Worm (Caenorhabditis elegans) whole organism, L2 larva: ENCODE data around the gene F33D4.6.

Experiments used
- C34F6.9 ChIP-seq: fragments of 150-350 bp; optimal IDR thresholded peaks from 2 replicates; lab custom pipeline; 2014; ENCODE audit warnings: missing biosample characterization, missing genetic modification characterization
- F13H6.1 ChIP-seq: sonication (generic microtip); optimal IDR thresholded peaks from 2 replicates; lab custom pipeline; 2016; ENCODE audit warnings: missing genetic modification characterization, missing compliant biosample characterization
- R02D3.7 ChIP-seq: fragments of 150-350 bp; optimal IDR thresholded peaks from 2 replicates; lab custom pipeline; 2014; ENCODE audit warnings: missing biosample characterization, missing genetic modification characterization
- Y55F3AM.14 ChIP-seq: fragments of 200-800 bp; sonication (Bioruptor generic); optimal IDR thresholded peaks from 2 replicates; lab custom pipeline; 2018; ENCODE audit warnings: mild to moderate bottlenecking, missing genetic modification characterization, missing compliant biosample characterization
- aly-2 ChIP-seq: fragments of 150-350 bp; optimal IDR thresholded peaks from 2 replicates; lab custom pipeline; 2014; ENCODE audit warnings: missing biosample characterization, missing genetic modification characterization
- ama-1 ChIP-seq: fragments of 150-350 bp; optimal IDR thresholded peaks from 2 replicates; lab custom pipeline; 2018; ENCODE audit warnings: inconsistent platforms
- ceh-16 ChIP-seq: fragments of 150-350 bp; optimal IDR thresholded peaks from 2 replicates; lab custom pipeline; 2014; ENCODE audit warnings: missing biosample characterization, missing genetic modification characterization
- ceh-82 ChIP-seq: fragments of 150-350 bp; optimal IDR thresholded peaks from 2 replicates; lab custom pipeline; 2014; ENCODE audit warnings: missing biosample characterization, missing genetic modification characterization
- crh-2 ChIP-seq: sonication (generic microtip); optimal IDR thresholded peaks from 2 replicates; lab custom pipeline; 2017; ENCODE audit warnings: missing biosample characterization, missing genetic modification characterization
- egl-27 ChIP-seq: sonication (generic microtip); optimal IDR thresholded peaks from 3 replicates; lab custom pipeline; 2017; ENCODE audit warnings: missing biosample characterization, missing genetic modification reagents, missing genetic modification characterization
- elt-1 ChIP-seq: fragments of 150-350 bp; optimal IDR thresholded peaks from 2 replicates; lab custom pipeline; 2014; ENCODE audit warnings: missing biosample characterization, missing genetic modification characterization
- elt-3 ChIP-seq: sonication (generic microtip); optimal IDR thresholded peaks from 2 replicates; lab custom pipeline; 2017; ENCODE audit warnings: missing biosample characterization, missing genetic modification characterization
- fos-1 ChIP-seq: fragments of 150-350 bp; optimal IDR thresholded peaks from 2 replicates; lab custom pipeline; 2014; ENCODE audit warnings: missing biosample characterization, missing genetic modification characterization
- gmeb-1 ChIP-seq: fragments of 150-350 bp; optimal IDR thresholded peaks from 2 replicates; lab custom pipeline; 2014; ENCODE audit warnings: missing biosample characterization, missing genetic modification characterization
- lin-11 ChIP-seq: fragments of 150-350 bp; sonication (generic microtip); optimal IDR thresholded peaks from 2 replicates; lab custom pipeline; 2014; ENCODE audit warnings: missing biosample characterization, missing genetic modification characterization, inconsistent platforms, mixed read lengths
- lin-13 ChIP-seq: fragments of 150-350 bp; optimal IDR thresholded peaks from 2 replicates; lab custom pipeline; 2014; ENCODE audit warnings: missing biosample characterization, missing genetic modification reagents, missing genetic modification characterization
- lin-39 ChIP-seq: fragments of 150-350 bp; optimal IDR thresholded peaks from 2 replicates; lab custom pipeline; 2014; ENCODE audit warnings: missing biosample characterization, missing genetic modification reagents, missing genetic modification characterization
- lsy-2 ChIP-seq, 2 experiments: fragments of 150-350 bp in 1 of 2; sonication (generic microtip) in 1 of 2; optimal IDR thresholded peaks; 2 replicates each; lab custom pipeline; 2014 to 2017; ENCODE audit warnings: missing biosample characterization in 2 of 2, missing genetic modification characterization in 2 of 2
- mab-5 ChIP-seq: fragments of 150-350 bp; optimal IDR thresholded peaks from 2 replicates; lab custom pipeline; 2014; ENCODE audit warnings: missing biosample characterization, missing genetic modification characterization
- nhr-10 ChIP-seq: sonication (generic microtip); optimal IDR thresholded peaks from 2 replicates; lab custom pipeline; 2017; ENCODE audit warnings: missing biosample characterization, missing genetic modification characterization
- nhr-11 ChIP-seq: fragments of 150-350 bp; optimal IDR thresholded peaks from 2 replicates; lab custom pipeline; 2014; ENCODE audit warnings: missing biosample characterization, missing genetic modification characterization
- nhr-129 ChIP-seq: fragments of 150-350 bp; optimal IDR thresholded peaks from 2 replicates; lab custom pipeline; 2014; ENCODE audit warnings: missing biosample characterization, missing genetic modification characterization
- nhr-21 ChIP-seq: fragments of 150-350 bp; optimal IDR thresholded peaks from 2 replicates; lab custom pipeline; 2014; ENCODE audit warnings: missing biosample characterization, missing genetic modification characterization
- nhr-23 ChIP-seq: fragments of 150-350 bp; optimal IDR thresholded peaks from 2 replicates; lab custom pipeline; 2014; ENCODE audit warnings: missing biosample characterization, missing genetic modification reagents, missing genetic modification characterization
- nhr-25 ChIP-seq: fragments of 150-350 bp; sonication (generic microtip); optimal IDR thresholded peaks from 3 replicates; lab custom pipeline; 2014; ENCODE audit warnings: missing biosample characterization, missing genetic modification characterization
- nhr-6 ChIP-seq: fragments of 150-350 bp; optimal IDR thresholded peaks from 2 replicates; lab custom pipeline; 2014; ENCODE audit warnings: missing biosample characterization, missing genetic modification characterization
- nhr-77 ChIP-seq: fragments of 150-350 bp; optimal IDR thresholded peaks from 2 replicates; lab custom pipeline; 2014; ENCODE audit warnings: missing biosample characterization, missing genetic modification characterization
- peb-1 ChIP-seq: fragments of 150-350 bp; optimal IDR thresholded peaks from 2 replicates; lab custom pipeline; 2014; ENCODE audit warnings: missing biosample characterization, missing genetic modification characterization
- sem-4 ChIP-seq: fragments of 150-350 bp; optimal IDR thresholded peaks from 2 replicates; lab custom pipeline; 2014; ENCODE audit warnings: missing biosample characterization, missing genetic modification reagents, missing genetic modification characterization
- skn-1 ChIP-seq: sonication (generic microtip); optimal IDR thresholded peaks from 2 replicates; lab custom pipeline; 2017; ENCODE audit warnings: missing biosample characterization, missing genetic modification characterization
- sma-3 ChIP-seq: sonication (generic microtip); optimal IDR thresholded peaks from 2 replicates; lab custom pipeline; 2016; ENCODE audit warnings: missing genetic modification reagents, missing genetic modification characterization, missing compliant biosample characterization
- sma-9 ChIP-seq, 2 experiments: fragments of 150-350 bp in 1 of 2; sonication (generic microtip) in 1 of 2; optimal IDR thresholded peaks; 2 replicates each; lab custom pipeline; 2014 to 2016; ENCODE audit warnings: missing genetic modification characterization in 2 of 2, mild to moderate bottlenecking in 1 of 2, missing biosample characterization in 1 of 2, missing compliant biosample characterization in 1 of 2, missing genetic modification reagents in 1 of 2, moderate library complexity in 1 of 2
- unc-39 ChIP-seq: fragments of 150-350 bp; optimal IDR thresholded peaks from 2 replicates; lab custom pipeline; 2014; ENCODE audit warnings: missing biosample characterization, missing genetic modification characterization
- unc-55 ChIP-seq: fragments of 150-350 bp; sonication (generic microtip); optimal IDR thresholded peaks from 3 replicates; lab custom pipeline; 2014; ENCODE audit warnings: missing biosample characterization, missing genetic modification reagents, missing genetic modification characterization
- unc-62 ChIP-seq: fragments of 150-350 bp; optimal IDR thresholded peaks from 2 replicates; lab custom pipeline; 2014; ENCODE audit warnings: missing biosample characterization, missing genetic modification reagents, missing genetic modification characterization
- ztf-1 ChIP-seq: fragments of 200-800 bp; sonication (Bioruptor generic); conservative IDR thresholded peaks from 2 replicates; pipeline ENCODE4 v1.3.6; 2022; ENCODE audit warnings: missing genetic modification characterization, missing compliant biosample characterization
- ztf-11 ChIP-seq: sonication (generic microtip); optimal IDR thresholded peaks from 2 replicates; lab custom pipeline; 2017; ENCODE audit warnings: missing biosample characterization, missing genetic modification characterization
- ztf-4 ChIP-seq: fragments of 150-350 bp; optimal IDR thresholded peaks from 2 replicates; lab custom pipeline; 2014; ENCODE audit warnings: missing biosample characterization, missing genetic modification characterization

The F33D4.6 gene

DNA sequence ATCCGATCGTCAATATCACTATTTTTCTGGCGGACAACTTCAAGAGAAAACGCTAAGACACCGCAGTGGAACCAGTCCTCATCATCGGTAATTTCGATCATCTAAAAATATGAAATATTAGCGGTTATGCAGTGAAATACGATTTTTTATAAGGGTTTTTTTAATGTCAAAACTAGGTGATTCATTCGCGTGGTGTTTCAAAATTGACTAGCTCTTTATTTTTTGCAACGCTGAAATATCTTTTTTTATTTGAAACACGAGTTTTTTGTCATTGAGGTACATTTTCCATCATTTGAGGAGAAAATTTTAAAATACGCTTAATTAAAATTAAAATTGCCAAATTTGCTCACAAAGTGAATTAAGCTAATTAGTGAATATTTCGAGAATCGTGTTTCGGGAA, 41.7 kb upstream of the F33D4.6 start, which contains the start of gene dsb-3:
dsb-3 (minus strand) TSS at position 101 of the 400 bp plus-strand sequence.
- TF ChIP-seq ceh-82 (tag; lab: Kevin White, UChicago) (no peak), F13H6.1 (tag; lab: Kevin White, UChicago) (no peak), C34F6.9 (tag; lab: Kevin White, UChicago) (no peak)

DNA sequence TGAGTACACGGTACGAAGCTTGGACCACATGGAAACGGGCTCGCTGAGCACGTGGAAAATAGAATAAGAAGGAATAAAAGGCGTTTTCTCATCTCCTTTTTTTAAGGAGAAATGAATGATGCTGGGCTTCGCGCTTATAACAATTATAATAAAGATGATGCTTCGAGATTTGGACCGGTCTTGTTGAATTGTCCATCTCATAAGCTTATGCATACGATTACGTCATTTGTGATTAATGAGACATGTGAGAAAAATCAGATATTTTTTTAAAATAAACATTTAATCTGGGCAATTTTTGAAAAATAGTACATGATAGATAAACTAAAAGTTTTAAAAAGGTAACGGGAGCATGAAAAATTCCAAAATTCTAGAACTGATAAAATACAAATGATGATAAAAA, 39.4 kb upstream of the F33D4.6 start, which contains the start of gene C46A5.4:
C46A5.4 (minus strand) TSS at position 101 of the 400 bp plus-strand sequence.
- TF ChIP-seq nhr-6 = no peak
- no peak for TF ChIP-seq unc-39 (tag; lab: Kevin White, UChicago)
- TF ChIP-seq skn-1 (tag; lab: Kevin White, UChicago) = no peak
- TF ChIP-seq sma-3 = no peak
- TF ChIP-seq ztf-11 (tag; lab: Kevin White, UChicago) = no peak
- no peak for TF ChIP-seq fos-1 (tag; lab: Kevin White, UChicago)
- no peak for TF ChIP-seq nhr-11

DNA sequence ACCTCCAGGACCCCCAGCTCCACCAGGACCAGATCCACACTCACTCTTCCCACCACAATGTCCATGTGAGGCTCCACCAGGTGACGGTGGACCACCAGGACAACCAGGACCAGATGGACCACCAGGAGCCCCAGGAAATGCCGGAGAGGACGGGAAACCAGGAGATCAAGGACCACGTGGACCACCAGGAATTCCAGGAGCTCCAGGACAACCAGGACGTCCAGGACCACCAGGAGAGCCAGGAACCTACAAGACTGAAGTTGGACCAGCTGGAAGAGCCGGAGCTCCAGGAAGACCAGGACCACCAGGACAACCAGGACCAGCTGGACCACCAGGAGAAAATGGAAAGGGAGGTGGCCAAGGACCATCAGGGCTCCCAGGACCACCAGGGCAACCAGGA, 36.3 kb upstream of the F33D4.6 start:
- TF ChIP-seq nhr-21 (tag; lab: Kevin White, UChicago) = no peak
- TF ChIP-seq lin-39 (tag; lab: Kevin White, UChicago) = no peak
- TF ChIP-seq nhr-129 (tag; lab: Kevin White, UChicago) = no peak
- TF ChIP-seq egl-27 (tag; lab: Kevin White, UChicago) = no peak
- no peak for TF ChIP-seq unc-55 (GFP tag; lab: Kevin White, UChicago)
- no peak for TF ChIP-seq fos-1 (tag; lab: Kevin White, UChicago)
- no peak for TF ChIP-seq sem-4 (tag; lab: Kevin White, UChicago)
- no peak for TF ChIP-seq lin-11 (tag; lab: Kevin White, UChicago)
- no peak for TF ChIP-seq unc-62
- no peak for TF ChIP-seq nhr-25
- no peak for TF ChIP-seq sma-3
- TF ChIP-seq ceh-16 (tag; lab: Kevin White, UChicago) = no peak
- no peak for TF ChIP-seq crh-2 (tag; lab: Kevin White, UChicago)
- TF ChIP-seq elt-3 (tag; lab: Kevin White, UChicago) = no peak
- TF ChIP-seq gmeb-1 (tag; lab: Kevin White, UChicago) = no peak
- no peak for TF ChIP-seq ztf-4 (tag; lab: Kevin White, UChicago)
- TF ChIP-seq lsy-2 (tag; optimal IDR thresholded peaks at IDR 0.05; lab: Kevin White, UChicago) = no peak

DNA sequence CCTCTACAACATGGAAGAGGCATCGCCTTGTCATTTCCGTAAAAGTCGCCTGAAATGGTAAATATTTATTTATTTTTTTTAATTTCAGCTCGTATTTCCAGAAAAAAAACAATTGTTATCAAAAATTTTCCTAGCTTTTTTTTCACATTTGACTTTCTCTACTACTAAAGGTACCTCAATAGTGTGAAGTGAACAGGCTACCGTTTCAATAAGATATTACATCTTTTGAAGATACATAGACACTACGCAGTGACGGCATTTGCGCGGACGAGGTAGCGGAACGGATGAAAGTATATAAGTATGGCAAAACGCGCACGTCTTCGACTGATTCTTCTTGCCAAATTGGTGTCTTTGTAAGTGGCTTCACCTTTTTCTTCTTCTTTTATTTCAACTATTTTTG, 35.3 kb upstream of the F33D4.6 start, which contains the start of gene col-14:
col-14 (plus strand) TSS at position 301 of the 400 bp plus-strand sequence.
- TF ChIP-seq R02D3.7 (tag; lab: Kevin White, UChicago) = no peak
- no peak for TF ChIP-seq ama-1
- no peak for TF ChIP-seq Y55F3AM.14 (GFP tag; lab: Kevin White, UChicago)
- TF ChIP-seq lin-13 = no peak
- TF ChIP-seq elt-1 (tag; lab: Kevin White, UChicago) = no peak
- no peak for TF ChIP-seq nhr-23 (tag; lab: Kevin White, UChicago)
- TF ChIP-seq unc-55 (GFP tag; lab: Kevin White, UChicago) = no peak
- no peak for TF ChIP-seq gmeb-1 (tag; lab: Kevin White, UChicago)
- TF ChIP-seq ztf-1 (GFP tag; lab: Robert Waterston, UW) = no peak
- no peak for TF ChIP-seq egl-27 (tag; lab: Kevin White, UChicago)
- no peak for TF ChIP-seq unc-62
- TF ChIP-seq nhr-129 (tag; lab: Kevin White, UChicago) = no peak
- TF ChIP-seq unc-39 (tag; lab: Kevin White, UChicago) = no peak
- TF ChIP-seq nhr-11 = no peak
- no peak for TF ChIP-seq mab-5
- TF ChIP-seq nhr-21 (tag; lab: Kevin White, UChicago) = no peak

DNA sequence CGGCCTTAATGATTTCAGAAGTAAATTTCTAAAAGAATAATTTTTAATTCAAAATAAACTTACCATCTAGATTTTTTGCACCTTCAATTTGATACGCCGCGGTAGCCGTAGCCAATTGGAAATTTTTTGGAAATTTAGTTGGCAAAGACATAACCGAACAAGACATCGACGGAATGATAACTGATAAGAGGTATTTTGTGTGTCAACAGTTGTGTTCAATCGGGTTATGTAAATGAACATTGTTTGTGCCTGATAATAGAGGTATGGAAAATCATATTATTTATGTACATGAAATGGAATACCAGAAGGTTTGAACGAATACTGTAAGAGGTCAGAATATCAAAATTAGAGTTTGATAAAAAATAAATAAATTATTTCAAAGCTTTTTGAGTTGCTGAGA, 30.0 kb upstream of the F33D4.6 start, which contains the start of gene klo-1:
klo-1 (minus strand) TSS at position 388 of the 400 bp plus-strand sequence.
- no peak for TF ChIP-seq sem-4 (tag; lab: Kevin White, UChicago)
- TF ChIP-seq nhr-25 = no peak
- TF ChIP-seq C34F6.9 (tag; lab: Kevin White, UChicago) = no peak
- TF ChIP-seq fos-1 (tag; lab: Kevin White, UChicago) = peak; percentile 83
- TF ChIP-seq lin-13 = no peak
- TF ChIP-seq ama-1 = no peak
- no peak for TF ChIP-seq ceh-16 (tag; lab: Kevin White, UChicago)
- TF ChIP-seq aly-2 (tag; lab: Kevin White, UChicago) = no peak
- TF ChIP-seq lsy-2 (tag; optimal IDR thresholded peaks at IDR 0.05; lab: Kevin White, UChicago) = no peak
- no peak for TF ChIP-seq R02D3.7 (tag; lab: Kevin White, UChicago)
- no peak for TF ChIP-seq peb-1 (tag; lab: Kevin White, UChicago)
- no peak for TF ChIP-seq F13H6.1 (tag; lab: Kevin White, UChicago)
- TF ChIP-seq nhr-77 (tag; lab: Kevin White, UChicago) = no peak
- no peak for TF ChIP-seq nhr-23 (tag; lab: Kevin White, UChicago)
- TF ChIP-seq nhr-10 (tag; lab: Kevin White, UChicago) = no peak
- no peak for TF ChIP-seq ceh-82 (tag; lab: Kevin White, UChicago)
- no peak for TF ChIP-seq ztf-1 (GFP tag; lab: Robert Waterston, UW)
- peak; percentile 38 for TF ChIP-seq sma-9 (GFP tag; optimal IDR thresholded peaks at IDR 0.05; lab: Kevin White, UChicago)
- TF ChIP-seq sma-9 (tag; optimal IDR thresholded peaks at IDR 0.05; lab: Kevin White, UChicago) = no peak
- TF ChIP-seq ztf-4 (tag; lab: Kevin White, UChicago) = no peak
- TF ChIP-seq nhr-129 (tag; lab: Kevin White, UChicago) = no peak
- TF ChIP-seq crh-2 (tag; lab: Kevin White, UChicago) = peak; percentile 54
- TF ChIP-seq, all 48 proteins: peak for 3
